Worm (Caenorhabditis elegans): ENCODE measurements around the gene pat-6.

pat-6 gene

DNA sequence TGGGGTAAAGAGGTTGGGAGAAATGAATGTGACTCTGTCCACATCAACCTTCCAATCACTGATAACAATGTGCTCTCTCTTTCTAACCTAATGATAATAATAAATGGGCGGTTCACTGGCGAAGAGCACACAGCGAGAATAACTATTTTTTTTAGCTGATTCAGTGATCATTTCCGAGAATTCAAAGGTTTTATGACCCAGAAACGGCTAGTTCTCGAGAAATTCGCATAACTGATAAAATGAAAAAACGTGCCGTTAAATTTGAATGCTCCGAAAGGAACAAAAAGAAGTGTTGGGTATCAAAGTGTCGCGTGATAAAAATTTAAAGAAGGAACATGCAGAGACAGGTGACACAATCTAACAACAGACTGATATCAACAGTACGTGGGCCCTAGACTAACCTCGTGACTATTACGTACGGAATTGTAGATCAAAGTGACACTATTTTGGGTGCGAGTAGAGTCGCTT, 31.7 kb upstream of the pat-6 start:
- TF ChIP-seq elt-3 (tag; optimal IDR thresholded peaks at IDR 0.05) (no peak), nhr-25 (tag; optimal IDR thresholded peaks at IDR 0.05) (no peak), nhr-11 (tag; optimal IDR thresholded peaks at IDR 0.05) (no peak), elt-1 (tag; optimal IDR thresholded peaks at IDR 0.05) (no peak), ztf-1 (GFP tag; conservative IDR thresholded peaks at IDR 0.05) (no peak), nhr-129 (tag; optimal IDR thresholded peaks at IDR 0.05) (peak; percentile 14), lin-39 (tag; optimal IDR thresholded peaks at IDR 0.05) (no peak), crh-2 (tag; optimal IDR thresholded peaks at IDR 0.05) (peak; percentile 66), gmeb-1 (tag; optimal IDR thresholded peaks at IDR 0.05) (peak; percentile 38), mdl-1 (tag; optimal IDR thresholded peaks at IDR 0.05) (peak in 1 of 2 experiments; percentile 40), Y55F3AM.14 (GFP tag; optimal IDR thresholded peaks at IDR 0.05) (no peak), ama-1 (optimal IDR thresholded peaks at IDR 0.05) (no peak), sma-9 (GFP tag; optimal IDR thresholded peaks at IDR 0.05) (peak; percentile 53), sma-9 (tag; optimal IDR thresholded peaks at IDR 0.05) (no peak), fos-1 (tag; optimal IDR thresholded peaks at IDR 0.05) (peak; percentile 79)

DNA sequence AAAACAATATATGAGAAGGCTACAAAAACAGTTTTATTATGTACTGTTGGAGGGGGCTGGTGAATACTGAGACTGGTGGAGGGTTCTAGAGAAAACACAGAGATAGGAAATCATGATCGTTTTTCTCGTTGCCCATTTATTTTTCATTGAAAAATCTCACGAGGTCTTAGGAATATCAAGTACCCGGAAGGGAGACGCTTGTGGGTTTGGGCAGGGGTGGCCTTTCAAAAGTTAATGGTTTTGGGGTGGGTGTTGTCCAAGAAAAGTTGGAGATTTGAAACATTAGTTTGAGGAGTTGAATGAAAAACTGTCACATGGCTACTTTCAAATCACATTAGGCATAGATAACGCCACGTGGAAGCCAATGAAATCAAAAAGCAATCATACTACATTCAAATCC, 30.7 kb upstream of the pat-6 start:
- TF ChIP-seq sma-3 (GFP tag; optimal IDR thresholded peaks at IDR 0.05) (no peak), ztf-1 (GFP tag; conservative IDR thresholded peaks at IDR 0.05) (no peak), ztf-4 (tag; optimal IDR thresholded peaks at IDR 0.05) (no peak), ceh-82 (tag; optimal IDR thresholded peaks at IDR 0.05) (no peak), ztf-11 (tag; optimal IDR thresholded peaks at IDR 0.05) (no peak), unc-39 (tag; optimal IDR thresholded peaks at IDR 0.05) (no peak), F13H6.1 (tag; optimal IDR thresholded peaks at IDR 0.05) (no peak), nhr-129 (tag; optimal IDR thresholded peaks at IDR 0.05) (peak; percentile 20), lin-39 (tag; optimal IDR thresholded peaks at IDR 0.05) (peak; percentile 24), sma-9 (GFP tag; optimal IDR thresholded peaks at IDR 0.05) (no peak), sma-9 (tag; optimal IDR thresholded peaks at IDR 0.05) (no peak), lin-11 (tag; optimal IDR thresholded peaks at IDR 0.05) (no peak)

DNA sequence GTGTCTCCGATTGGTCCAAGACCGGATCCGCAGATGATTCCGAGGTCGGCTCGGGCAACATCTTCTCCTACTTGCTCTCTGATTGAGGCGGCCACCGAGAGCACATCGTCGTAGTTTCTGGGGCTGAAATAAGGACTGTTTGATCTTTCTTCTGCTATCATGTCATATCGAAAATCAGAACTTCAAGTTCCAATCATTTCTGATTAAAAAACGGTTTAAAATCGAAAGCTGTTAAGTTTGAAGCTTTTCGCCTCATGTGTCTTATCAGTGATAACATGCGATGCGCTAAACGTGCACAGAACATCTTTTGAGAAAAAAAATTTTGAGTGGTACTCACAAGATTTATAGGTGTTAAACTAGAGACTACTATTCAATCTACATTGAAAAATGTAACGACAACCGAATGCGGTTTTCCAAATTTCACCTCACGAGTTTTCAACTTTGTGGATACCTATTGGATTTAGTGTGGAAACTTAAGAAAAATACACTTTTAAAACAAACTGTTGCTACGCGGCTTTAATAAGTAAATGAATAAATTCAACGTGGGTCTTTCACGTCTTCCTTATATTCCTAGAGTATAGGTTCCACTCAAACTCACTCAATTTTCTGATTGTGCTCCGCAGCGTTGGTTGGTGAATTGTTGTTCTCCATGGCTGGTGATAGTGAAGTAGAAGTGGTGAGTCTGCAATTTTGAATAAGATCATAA, 30.1 kb upstream of the pat-6 start:
- no peak for TF ChIP-seq elt-1 (tag; optimal IDR thresholded peaks at IDR 0.05)
- TF ChIP-seq ama-1 (optimal IDR thresholded peaks at IDR 0.05), result peak; percentile 46
- no peak for TF ChIP-seq elt-3 (tag; optimal IDR thresholded peaks at IDR 0.05)

DNA sequence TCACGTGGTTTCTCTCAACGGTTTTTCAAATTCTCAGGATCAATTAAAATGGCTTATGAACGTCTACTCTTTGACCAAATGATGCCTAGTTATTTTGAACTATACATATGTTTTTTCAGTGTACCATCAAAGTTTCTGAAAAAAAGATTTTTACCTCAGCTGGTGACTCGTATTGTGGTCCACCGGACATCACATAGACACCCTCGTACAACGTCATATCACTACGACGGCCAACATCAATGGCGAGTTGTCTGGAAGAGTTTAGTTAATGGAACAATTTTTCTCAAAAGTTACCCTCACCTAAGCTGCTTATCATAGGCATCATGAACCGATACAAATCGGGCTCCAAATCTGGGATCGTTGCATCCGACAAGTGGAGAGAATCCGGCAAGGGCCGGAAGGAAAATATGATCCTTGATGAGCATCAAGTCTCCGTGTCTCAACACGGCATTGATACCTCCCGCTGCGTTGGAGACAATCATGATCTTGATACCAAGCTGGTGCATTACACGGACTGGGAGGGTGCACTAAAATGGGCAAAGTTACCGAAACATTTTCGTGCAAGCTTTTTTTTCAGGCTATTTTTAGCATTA, 29.2 kb upstream of the pat-6 start:
- TF ChIP-seq ztf-1 (GFP tag; conservative IDR thresholded peaks at IDR 0.05) (0 out of 2 replicates have a peak, but pooled peaks have one; percentile 65), blmp-1 (tag; optimal IDR thresholded peaks at IDR 0.05; ENCODE audit: insufficient read depth) (no peak)

DNA sequence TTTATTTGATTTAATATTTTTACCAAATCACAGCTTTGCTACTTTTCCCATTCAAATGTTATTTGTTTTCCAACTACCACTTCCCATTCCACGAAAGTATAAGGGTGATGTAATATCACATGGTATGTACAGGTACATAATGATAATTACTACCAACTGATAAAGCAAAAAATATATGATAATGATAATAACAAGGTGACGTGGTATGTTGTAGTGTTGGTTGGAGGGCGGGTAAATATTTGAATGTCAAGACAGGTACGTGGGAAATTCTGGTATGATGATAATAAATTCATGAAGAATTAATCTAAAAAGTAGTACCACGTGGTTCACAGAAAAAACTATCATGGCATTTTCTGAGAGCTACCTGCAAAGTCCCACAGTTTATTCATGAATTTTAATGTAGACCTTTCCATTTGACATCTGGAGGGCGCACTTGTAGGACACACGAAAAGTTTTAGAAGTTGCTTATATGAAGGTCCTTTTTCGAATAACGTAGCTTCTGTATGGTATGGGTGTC, 27.9 kb upstream of the pat-6 start:
- no peak for TF ChIP-seq mdl-1 (tag; optimal IDR thresholded peaks at IDR 0.05)
- TF ChIP-seq snpc-4 (tag; optimal IDR thresholded peaks at IDR 0.05), result no peak
- TF ChIP-seq mbf-1 (tag; optimal IDR thresholded peaks at IDR 0.05), result no peak
- no peak for TF ChIP-seq R02D3.7 (tag; optimal IDR thresholded peaks at IDR 0.05)
- no peak for TF ChIP-seq ZK546.5 (tag; optimal IDR thresholded peaks at IDR 0.05)
- TF ChIP-seq lin-13 (GFP tag; optimal IDR thresholded peaks at IDR 0.05), result no peak
- TF ChIP-seq peb-1 (tag; optimal IDR thresholded peaks at IDR 0.05), result no peak
- no peak for TF ChIP-seq ceh-82 (tag; optimal IDR thresholded peaks at IDR 0.05)
- TF ChIP-seq nhr-11 (tag; optimal IDR thresholded peaks at IDR 0.05), result no peak
- TF ChIP-seq elt-1 (tag; optimal IDR thresholded peaks at IDR 0.05), result no peak
- TF ChIP-seq sma-3 (GFP tag; optimal IDR thresholded peaks at IDR 0.05), result peak; percentile 56
- no peak for TF ChIP-seq unc-62 (GFP tag; optimal IDR thresholded peaks at IDR 0.05)
- peak; percentile 18 for TF ChIP-seq blmp-1 (tag; optimal IDR thresholded peaks at IDR 0.05; ENCODE audit: insufficient read depth)
- no peak for TF ChIP-seq nhr-237 (tag; optimal IDR thresholded peaks at IDR 0.05)
- no peak for TF ChIP-seq ztf-1 (GFP tag; conservative IDR thresholded peaks at IDR 0.05)
- no peak for TF ChIP-seq zag-1 (tag; optimal IDR thresholded peaks at IDR 0.05)
- TF ChIP-seq lin-39 (tag; optimal IDR thresholded peaks at IDR 0.05), result no peak
- peak; percentile 13 for TF ChIP-seq ama-1 (optimal IDR thresholded peaks at IDR 0.05)
- TF ChIP-seq egl-27 (tag; optimal IDR thresholded peaks at IDR 0.05), result no peak
- TF ChIP-seq nhr-12 (tag; optimal IDR thresholded peaks at IDR 0.05), result no peak
- TF ChIP-seq F13H6.1 (tag; optimal IDR thresholded peaks at IDR 0.05), result peak; percentile 6
- no peak for TF ChIP-seq C34F6.9 (tag; optimal IDR thresholded peaks at IDR 0.05)
- peak; percentile 47 for TF ChIP-seq Y55F3AM.14 (GFP tag; optimal IDR thresholded peaks at IDR 0.05)
- TF ChIP-seq sma-9 (GFP tag; optimal IDR thresholded peaks at IDR 0.05), result peak; percentile 50
- TF ChIP-seq sma-9 (tag; optimal IDR thresholded peaks at IDR 0.05), result no peak
- no peak for TF ChIP-seq nhr-23 (tag; optimal IDR thresholded peaks at IDR 0.05)
- no peak for TF ChIP-seq mab-5 (tag; optimal IDR thresholded peaks at IDR 0.05)
- no peak for TF ChIP-seq lin-11 (tag; optimal IDR thresholded peaks at IDR 0.05)
- TF ChIP-seq ztf-4 (tag; optimal IDR thresholded peaks at IDR 0.05), result no peak
- no peak for TF ChIP-seq ceh-16 (tag; optimal IDR thresholded peaks at IDR 0.05)
- no peak for TF ChIP-seq sem-4 (tag; optimal IDR thresholded peaks at IDR 0.05)
- TF ChIP-seq nhr-21 (tag; optimal IDR thresholded peaks at IDR 0.05), result peak; percentile 3
- no peak for TF ChIP-seq unc-39 (tag; optimal IDR thresholded peaks at IDR 0.05)
- no peak for TF ChIP-seq nhr-77 (tag; optimal IDR thresholded peaks at IDR 0.05)
